Fruit fly (Drosophila melanogaster) whole organism, pupa: ENCODE measurements around the gene CG14646.

Experiments
- CG10348 ChIP-seq: fragments of 200-800 bp; sonication (Bioruptor generic); IDR thresholded peaks from 2 replicates; pipeline ENCODE4 v1.3.6; 2022; ENCODE audit warnings: missing biosample characterization, missing genetic modification characterization
- CG15710 ChIP-seq: fragments of 200-800 bp; sonication (Bioruptor generic); optimal IDR thresholded peaks from 2 replicates; lab custom pipeline; 2018; ENCODE audit warnings: missing biosample characterization, mild to moderate bottlenecking, missing genetic modification characterization, moderate library complexity
- CG17806 ChIP-seq: fragments of 200-800 bp; sonication (Bioruptor generic); optimal IDR thresholded peaks from 2 replicates; lab custom pipeline; 2018; ENCODE audit warnings: missing biosample characterization, mild to moderate bottlenecking, missing genetic modification characterization, moderate library complexity
- CG32121 ChIP-seq: fragments of 200-800 bp; sonication (Bioruptor generic); IDR thresholded peaks from 2 replicates; pipeline ENCODE4 v1.3.6; 2022; ENCODE audit warnings: missing biosample characterization, missing genetic modification characterization
- EcR ChIP-seq: fragments of 200-800 bp; sonication (Bioruptor generic); optimal IDR thresholded peaks from 3 replicates; lab custom pipeline; 2019; ENCODE audit warnings: missing biosample characterization, missing genetic modification characterization, mild to moderate bottlenecking, moderate library complexity, missing genetic modification reagents
- Ets98B ChIP-seq: fragments of 200-800 bp; sonication (Bioruptor generic); IDR thresholded peaks from 2 replicates; pipeline ENCODE4 v1.3.6; 2022; ENCODE audit warnings: missing biosample characterization, missing genetic modification characterization
- Pif1A ChIP-seq: fragments of 200-800 bp; sonication (Bioruptor generic); optimal IDR thresholded peaks from 3 replicates; lab custom pipeline; 2016; ENCODE audit warnings: missing biosample characterization, missing genetic modification characterization
- Pif1B ChIP-seq: fragments of 200-800 bp; sonication (Bioruptor generic); optimal IDR thresholded peaks from 3 replicates; lab custom pipeline; 2016; ENCODE audit warnings: missing biosample characterization, missing genetic modification characterization
- Snoo ChIP-seq: fragments of 200-800 bp; sonication (Bioruptor generic); optimal IDR thresholded peaks from 3 replicates; lab custom pipeline; 2017; ENCODE audit warnings: missing biosample characterization, mild to moderate bottlenecking, missing genetic modification characterization, inconsistent platforms
- rn ChIP-seq: fragments of 200-800 bp; sonication (Bioruptor generic); IDR thresholded peaks from 2 replicates; pipeline ENCODE4 v1.3.6; 2022; ENCODE audit warnings: missing biosample characterization, missing genetic modification characterization

DNA sequence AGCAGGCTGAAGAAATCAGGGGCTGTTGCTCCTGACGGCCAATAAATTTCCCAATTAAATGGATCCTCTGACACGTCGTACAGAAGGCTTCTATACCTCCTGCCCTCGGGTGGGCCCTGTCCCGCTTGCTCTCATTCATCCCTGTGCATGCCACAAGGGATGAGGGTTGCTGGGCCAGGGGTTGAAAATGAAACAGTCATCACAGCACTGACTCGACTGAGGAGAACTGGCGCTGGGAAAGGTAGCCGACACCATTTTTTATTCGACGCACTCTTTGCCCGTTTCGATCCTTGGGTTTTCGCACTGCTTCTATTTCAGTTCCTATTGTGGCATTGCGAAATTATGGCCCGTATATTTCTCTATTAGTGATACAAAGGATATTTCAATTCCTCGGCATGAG, 49.0 kb upstream of the CG14646 start:
- TF ChIP-seq CG32121 (GFP tag; lab: Robert Waterston, UW) (no peak), rn (GFP tag; lab: Robert Waterston, UW) (no peak), CG17806 (no peak), CG10348 (no peak), Pif1B (GFP tag; lab: Kevin White, UChicago) (no peak), Snoo (tag; lab: Kevin White, UChicago) (no peak), EcR (GFP tag; lab: Kevin White, UChicago) (no peak), Ets98B (GFP tag; lab: Robert Waterston, UW) (no peak), Pif1A (GFP tag; lab: Kevin White, UChicago) (no peak), CG15710 (tag; lab: Kevin White, UChicago) (no peak)
